Fruit fly (Drosophila melanogaster) whole organism, pupa: ENCODE results near the gene Miro.

ENCODE experiments used
- CG10348 ChIP-seq: fragments of 200-800 bp; sonication (Bioruptor generic); IDR thresholded peaks from 2 replicates; pipeline ENCODE4 v1.3.6; 2022; ENCODE audit warnings: missing biosample characterization, missing genetic modification characterization
- CG12605 ChIP-seq: fragments of 200-800 bp; sonication (Bioruptor generic); IDR thresholded peaks from 2 replicates; pipeline ENCODE4 v1.3.6; 2022; ENCODE audit warnings: missing biosample characterization, missing genetic modification characterization
- CG13204 ChIP-seq: fragments of 200-800 bp; sonication (Bioruptor generic); optimal IDR thresholded peaks from 2 replicates; lab custom pipeline; 2018; ENCODE audit warnings: missing biosample characterization, mild to moderate bottlenecking, missing genetic modification characterization, moderate library complexity
- CG14655 ChIP-seq: fragments of 200-800 bp; sonication (Bioruptor generic); optimal IDR thresholded peaks from 3 replicates; lab custom pipeline; 2017; ENCODE audit warnings: mild to moderate bottlenecking, missing biosample characterization, missing genetic modification reagents, missing genetic modification characterization
- CG15710 ChIP-seq: fragments of 200-800 bp; sonication (Bioruptor generic); optimal IDR thresholded peaks from 2 replicates; lab custom pipeline; 2018; ENCODE audit warnings: missing biosample characterization, mild to moderate bottlenecking, missing genetic modification characterization, moderate library complexity
- CG17806 ChIP-seq: fragments of 200-800 bp; sonication (Bioruptor generic); optimal IDR thresholded peaks from 2 replicates; lab custom pipeline; 2018; ENCODE audit warnings: missing biosample characterization, mild to moderate bottlenecking, missing genetic modification characterization, moderate library complexity
- CG32121 ChIP-seq: fragments of 200-800 bp; sonication (Bioruptor generic); IDR thresholded peaks from 2 replicates; pipeline ENCODE4 v1.3.6; 2022; ENCODE audit warnings: missing biosample characterization, missing genetic modification characterization
- CG34367 ChIP-seq: fragments of 200-800 bp; sonication (Bioruptor generic); optimal IDR thresholded peaks from 2 replicates; lab custom pipeline; 2018; ENCODE audit warnings: missing biosample characterization, mild to moderate bottlenecking, missing genetic modification characterization
- CG4496 ChIP-seq: fragments of 200-800 bp; sonication (Bioruptor generic); IDR thresholded peaks from 3 replicates; pipeline ENCODE4 v1.3.6; 2022; ENCODE audit warnings: missing biosample characterization, missing genetic modification characterization
- CG8159 ChIP-seq: fragments of 200-800 bp; sonication (Bioruptor generic); optimal IDR thresholded peaks from 3 replicates; lab custom pipeline; 2018; ENCODE audit warnings: missing biosample characterization, mild to moderate bottlenecking, missing genetic modification characterization, moderate library complexity
- CG8301 ChIP-seq: fragments of 200-800 bp; sonication (Bioruptor generic); optimal IDR thresholded peaks from 2 replicates; lab custom pipeline; 2018; ENCODE audit warnings: missing biosample characterization, mild to moderate bottlenecking, missing genetic modification characterization
- CG9948 ChIP-seq: fragments of 200-800 bp; sonication (Bioruptor generic); optimal IDR thresholded peaks from 2 replicates; lab custom pipeline; 2018; ENCODE audit warnings: missing biosample characterization, mild to moderate bottlenecking, missing genetic modification characterization, moderate library complexity
- D1 ChIP-seq: fragments of 200-800 bp; sonication (Bioruptor generic); optimal IDR thresholded peaks from 2 replicates; lab custom pipeline; 2018; ENCODE audit warnings: missing biosample characterization, mild to moderate bottlenecking, missing genetic modification characterization, moderate library complexity
- EcR ChIP-seq: fragments of 200-800 bp; sonication (Bioruptor generic); optimal IDR thresholded peaks from 3 replicates; lab custom pipeline; 2019; ENCODE audit warnings: missing biosample characterization, missing genetic modification characterization, mild to moderate bottlenecking, moderate library complexity, missing genetic modification reagents
- Ets98B ChIP-seq: fragments of 200-800 bp; sonication (Bioruptor generic); IDR thresholded peaks from 2 replicates; pipeline ENCODE4 v1.3.6; 2022; ENCODE audit warnings: missing biosample characterization, missing genetic modification characterization
- Pif1A ChIP-seq: fragments of 200-800 bp; sonication (Bioruptor generic); optimal IDR thresholded peaks from 3 replicates; lab custom pipeline; 2016; ENCODE audit warnings: missing biosample characterization, missing genetic modification characterization
- Pif1B ChIP-seq: fragments of 200-800 bp; sonication (Bioruptor generic); optimal IDR thresholded peaks from 3 replicates; lab custom pipeline; 2016; ENCODE audit warnings: missing biosample characterization, missing genetic modification characterization
- Snoo ChIP-seq: fragments of 200-800 bp; sonication (Bioruptor generic); optimal IDR thresholded peaks from 3 replicates; lab custom pipeline; 2017; ENCODE audit warnings: missing biosample characterization, mild to moderate bottlenecking, missing genetic modification characterization, inconsistent platforms
- fd96Ca ChIP-seq: fragments of 200-800 bp; sonication (Bioruptor generic); IDR thresholded peaks from 3 replicates; pipeline ENCODE4 v1.3.6; 2022; ENCODE audit warnings: missing biosample characterization, missing genetic modification characterization
- gl ChIP-seq: fragments of 200-800 bp; sonication (Bioruptor generic); optimal IDR thresholded peaks from 2 replicates; lab custom pipeline; 2018; ENCODE audit warnings: missing biosample characterization, mild to moderate bottlenecking, missing genetic modification characterization
- rn ChIP-seq: fragments of 200-800 bp; sonication (Bioruptor generic); IDR thresholded peaks from 2 replicates; pipeline ENCODE4 v1.3.6; 2022; ENCODE audit warnings: missing biosample characterization, missing genetic modification characterization

Miro gene

dm6 chr3R:24046580-24047225, 8.1 kb upstream of the Miro start:
- TF ChIP-seq CG13204 (GFP tag; lab: Kevin White, UChicago) (peak; percentile 13), Ets98B (GFP tag; lab: Robert Waterston, UW) (peak; percentile 33), gl (no peak), CG8159 (tag; lab: Kevin White, UChicago) (no peak), CG34367 (tag; lab: Kevin White, UChicago) (no peak), CG17806 (tag; lab: Kevin White, UChicago) (no peak), CG14655 (no peak), CG32121 (GFP tag; lab: Robert Waterston, UW) (no peak), rn (GFP tag; lab: Robert Waterston, UW) (no peak), Snoo (tag; lab: Kevin White, UChicago) (no peak), Pif1B (GFP tag; lab: Kevin White, UChicago) (peak; percentile 1), CG12605 (no peak), EcR (GFP tag; lab: Kevin White, UChicago) (peak; percentile 77), Pif1A (GFP tag; lab: Kevin White, UChicago) (peak; percentile 16), CG9948 (tag; lab: Kevin White, UChicago) (no peak), fd96Ca (GFP tag; lab: Robert Waterston, UW) (peak; percentile 24; the same call in 1 of the 3 replicates), D1 (tag; lab: Kevin White, UChicago) (no peak), CG8301 (tag; lab: Kevin White, UChicago) (no peak), CG4496 (no peak)
- TF ChIP-seq, all 21 proteins: peak for 6

- TF ChIP-seq Ets98B (GFP tag; lab: Robert Waterston, UW) (peak; percentile 72), CG14655 (no peak), CG15710 (peak; percentile 71), CG4496 (peak; percentile 73), rn (GFP tag; lab: Robert Waterston, UW) (no peak), CG8159 (tag; lab: Kevin White, UChicago) (peak; percentile 57), CG10348 (GFP tag; lab: Robert Waterston, UW) (peak; percentile 34; the same call in 1 of the 2 replicates), fd96Ca (GFP tag; lab: Robert Waterston, UW) (peak; percentile 86), CG12605 (no peak), CG17806 (tag; lab: Kevin White, UChicago) (peak; percentile 60), CG13204 (GFP tag; lab: Kevin White, UChicago) (no peak), gl (no peak), Pif1A (GFP tag; lab: Kevin White, UChicago) (no peak), EcR (GFP tag; lab: Kevin White, UChicago) (no peak), CG8301 (tag; lab: Kevin White, UChicago) (peak; percentile 38), CG34367 (tag; lab: Kevin White, UChicago) (peak; percentile 49), D1 (tag; lab: Kevin White, UChicago) (no peak), Pif1B (GFP tag; lab: Kevin White, UChicago) (no peak), Snoo (tag; lab: Kevin White, UChicago) (peak; percentile 39), CG9948 (tag; lab: Kevin White, UChicago) (peak; percentile 57), CG32121 (GFP tag; lab: Robert Waterston, UW) (peak; percentile 78)
Observed at dm6 chr3R:24037538-24038265, 945 bp downstream of the Miro start, which contains the start of gene spas. Gene spas (plus strand): TSS chr3R:24038215.

- no peak for TF ChIP-seq D1 (tag; lab: Kevin White, UChicago)
- TF ChIP-seq CG14655: no peak
- TF ChIP-seq CG17806 (tag; lab: Kevin White, UChicago): no peak
Observed at dm6 chr3R:24031825-24032523, 6.7 kb downstream of the Miro start, which contains the start of the genes KrT95D and Mettl3. Gene KrT95D (minus strand): TSS chr3R:24031827. Gene Mettl3 (plus strand): TSS chr3R:24032157.

dm6 chr3R:24031019-24031824, 7.4 kb downstream of the Miro start:
- TF ChIP-seq rn (GFP tag; lab: Robert Waterston, UW) (no peak), EcR (GFP tag; lab: Kevin White, UChicago) (peak; percentile 61), Ets98B (GFP tag; lab: Robert Waterston, UW) (peak; percentile 61), CG34367 (tag; lab: Kevin White, UChicago) (no peak), CG17806 (tag; lab: Kevin White, UChicago) (no peak), CG4496 (peak; percentile 71), Pif1A (GFP tag; lab: Kevin White, UChicago) (peak; percentile 20), CG9948 (tag; lab: Kevin White, UChicago) (no peak), fd96Ca (GFP tag; lab: Robert Waterston, UW) (peak; percentile 51; the same call in 2 of the 3 replicates), Snoo (tag; lab: Kevin White, UChicago) (no peak), CG10348 (GFP tag; lab: Robert Waterston, UW) (no peak), D1 (tag; lab: Kevin White, UChicago) (no peak), Pif1B (GFP tag; lab: Kevin White, UChicago) (peak; percentile 66), CG15710 (peak; percentile 15), CG8301 (tag; lab: Kevin White, UChicago) (no peak), CG13204 (GFP tag; lab: Kevin White, UChicago) (peak; percentile 76), CG8159 (tag; lab: Kevin White, UChicago) (peak; percentile 20), CG14655 (no peak), CG12605 (no peak), gl (no peak), CG32121 (GFP tag; lab: Robert Waterston, UW) (peak; percentile 57; the same call in 1 of the 2 replicates)
